Worm (Caenorhabditis elegans): ENCODE data around the gene clec-242.

DNA sequence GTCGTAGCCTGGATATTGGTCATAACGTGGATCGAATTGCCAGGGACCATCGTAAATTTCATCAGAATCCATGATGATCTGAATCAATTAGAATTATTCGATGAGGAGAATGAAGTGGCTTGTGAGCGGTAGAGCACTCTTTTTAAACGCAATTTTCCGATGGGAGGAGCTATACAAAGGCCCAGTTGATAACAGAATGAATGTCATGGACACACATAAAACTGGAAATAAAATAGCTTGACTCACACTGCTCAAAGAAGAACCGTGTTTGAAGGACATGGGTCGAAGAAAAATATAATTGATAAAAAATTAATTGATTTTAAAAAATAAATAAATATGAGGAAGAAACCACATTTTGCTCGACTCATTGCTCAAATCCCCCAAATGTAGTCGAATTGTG, 37.3 kb downstream of the clec-242 start, which contains the start of gene Y68A4A.13:
- no peak for TF ChIP-seq tab-1 (GFP tag; IDR thresholded peaks at IDR 0.05)
- no peak for TF ChIP-seq cog-1 (tag; optimal IDR thresholded peaks at IDR 0.05)
- TF ChIP-seq flt-1 (GFP tag; IDR thresholded peaks at IDR 0.05): no peak
- no peak for TF ChIP-seq ztf-23 (GFP tag; IDR thresholded peaks at IDR 0.05)
